Worm (Caenorhabditis elegans) whole organism, L2 larva: Measurements from ENCODE around the gene tofu-7.
"Not testable (repeated sequence)": the region's sequence is repeated elsewhere in the genome, so short reads cannot be mapped to it uniquely, and the experiment has no call there.

ENCODE experiments used
- C34F6.9 ChIP-seq: fragments of 150-350 bp; optimal IDR thresholded peaks from 2 replicates; lab custom pipeline; 2014; ENCODE audit warnings: missing biosample characterization, missing genetic modification characterization
- F13H6.1 ChIP-seq: sonication (generic microtip); optimal IDR thresholded peaks from 2 replicates; lab custom pipeline; 2016; ENCODE audit warnings: missing genetic modification characterization, missing compliant biosample characterization
- R02D3.7 ChIP-seq: fragments of 150-350 bp; optimal IDR thresholded peaks from 2 replicates; lab custom pipeline; 2014; ENCODE audit warnings: missing biosample characterization, missing genetic modification characterization
- Y55F3AM.14 ChIP-seq: fragments of 200-800 bp; sonication (Bioruptor generic); optimal IDR thresholded peaks from 2 replicates; lab custom pipeline; 2018; ENCODE audit warnings: mild to moderate bottlenecking, missing genetic modification characterization, missing compliant biosample characterization
- ZK546.5 ChIP-seq: sonication (generic microtip); optimal IDR thresholded peaks from 2 replicates; lab custom pipeline; 2017; ENCODE audit warnings: missing biosample characterization, missing genetic modification characterization
- alr-1 ChIP-seq: fragments of 150-350 bp; optimal IDR thresholded peaks from 2 replicates; lab custom pipeline; 2014; ENCODE audit warnings: missing biosample characterization, missing genetic modification characterization
- aly-2 ChIP-seq: fragments of 150-350 bp; optimal IDR thresholded peaks from 2 replicates; lab custom pipeline; 2014; ENCODE audit warnings: missing biosample characterization, missing genetic modification characterization
- ama-1 ChIP-seq: fragments of 150-350 bp; optimal IDR thresholded peaks from 2 replicates; lab custom pipeline; 2018; ENCODE audit warnings: inconsistent platforms
- blmp-1 ChIP-seq: sonication (generic microtip); optimal IDR thresholded peaks from 2 replicates; lab custom pipeline; 2017; ENCODE audit warnings: missing genetic modification characterization, mild to moderate bottlenecking, missing compliant biosample characterization, antibody characterized with exemption, moderate library complexity; ENCODE audit not compliant: insufficient read depth
- ceh-16 ChIP-seq: fragments of 150-350 bp; optimal IDR thresholded peaks from 2 replicates; lab custom pipeline; 2014; ENCODE audit warnings: missing biosample characterization, missing genetic modification characterization
- ceh-82 ChIP-seq: fragments of 150-350 bp; optimal IDR thresholded peaks from 2 replicates; lab custom pipeline; 2014; ENCODE audit warnings: missing biosample characterization, missing genetic modification characterization
- crh-2 ChIP-seq: sonication (generic microtip); optimal IDR thresholded peaks from 2 replicates; lab custom pipeline; 2017; ENCODE audit warnings: missing biosample characterization, missing genetic modification characterization
- dmd-4 ChIP-seq: sonication (generic microtip); optimal IDR thresholded peaks from 2 replicates; lab custom pipeline; 2017; ENCODE audit warnings: missing biosample characterization, missing genetic modification characterization
- egl-27 ChIP-seq: sonication (generic microtip); optimal IDR thresholded peaks from 3 replicates; lab custom pipeline; 2017; ENCODE audit warnings: missing biosample characterization, missing genetic modification reagents, missing genetic modification characterization
- elt-1 ChIP-seq: fragments of 150-350 bp; optimal IDR thresholded peaks from 2 replicates; lab custom pipeline; 2014; ENCODE audit warnings: missing biosample characterization, missing genetic modification characterization
- elt-3 ChIP-seq: sonication (generic microtip); optimal IDR thresholded peaks from 2 replicates; lab custom pipeline; 2017; ENCODE audit warnings: missing biosample characterization, missing genetic modification characterization
- fos-1 ChIP-seq: fragments of 150-350 bp; optimal IDR thresholded peaks from 2 replicates; lab custom pipeline; 2014; ENCODE audit warnings: missing biosample characterization, missing genetic modification characterization
- gmeb-1 ChIP-seq: fragments of 150-350 bp; optimal IDR thresholded peaks from 2 replicates; lab custom pipeline; 2014; ENCODE audit warnings: missing biosample characterization, missing genetic modification characterization
- lin-13 ChIP-seq: fragments of 150-350 bp; optimal IDR thresholded peaks from 2 replicates; lab custom pipeline; 2014; ENCODE audit warnings: missing biosample characterization, missing genetic modification reagents, missing genetic modification characterization
- lin-39 ChIP-seq: fragments of 150-350 bp; optimal IDR thresholded peaks from 2 replicates; lab custom pipeline; 2014; ENCODE audit warnings: missing biosample characterization, missing genetic modification reagents, missing genetic modification characterization
- lsy-2 ChIP-seq, 2 experiments: fragments of 150-350 bp in 1 of 2; sonication (generic microtip) in 1 of 2; optimal IDR thresholded peaks; 2 replicates each; lab custom pipeline; 2014 to 2017; ENCODE audit warnings: missing biosample characterization in 2 of 2, missing genetic modification characterization in 2 of 2
- mab-5 ChIP-seq: fragments of 150-350 bp; optimal IDR thresholded peaks from 2 replicates; lab custom pipeline; 2014; ENCODE audit warnings: missing biosample characterization, missing genetic modification characterization
- mbf-1 ChIP-seq: sonication (generic microtip); optimal IDR thresholded peaks from 2 replicates; lab custom pipeline; 2017; ENCODE audit warnings: missing biosample characterization, missing genetic modification characterization
- mdl-1 ChIP-seq, 2 experiments: fragments of 150-350 bp in 1 of 2; sonication (generic microtip) in 1 of 2; optimal IDR thresholded peaks; 2 replicates each; lab custom pipeline; 2017; ENCODE audit warnings: missing biosample characterization in 2 of 2, missing genetic modification characterization in 2 of 2
- nhr-10 ChIP-seq: sonication (generic microtip); optimal IDR thresholded peaks from 2 replicates; lab custom pipeline; 2017; ENCODE audit warnings: missing biosample characterization, missing genetic modification characterization
- nhr-12 ChIP-seq: fragments of 150-350 bp; optimal IDR thresholded peaks from 2 replicates; lab custom pipeline; 2014; ENCODE audit warnings: missing biosample characterization, missing genetic modification characterization
- nhr-21 ChIP-seq: fragments of 150-350 bp; optimal IDR thresholded peaks from 2 replicates; lab custom pipeline; 2014; ENCODE audit warnings: missing biosample characterization, missing genetic modification characterization
- nhr-23 ChIP-seq: fragments of 150-350 bp; optimal IDR thresholded peaks from 2 replicates; lab custom pipeline; 2014; ENCODE audit warnings: missing biosample characterization, missing genetic modification reagents, missing genetic modification characterization
- nhr-237 ChIP-seq: fragments of 150-350 bp; optimal IDR thresholded peaks from 2 replicates; lab custom pipeline; 2014; ENCODE audit warnings: missing biosample characterization, missing genetic modification characterization
- nhr-25 ChIP-seq: fragments of 150-350 bp; sonication (generic microtip); optimal IDR thresholded peaks from 3 replicates; lab custom pipeline; 2014; ENCODE audit warnings: missing biosample characterization, missing genetic modification characterization
- nhr-6 ChIP-seq: fragments of 150-350 bp; optimal IDR thresholded peaks from 2 replicates; lab custom pipeline; 2014; ENCODE audit warnings: missing biosample characterization, missing genetic modification characterization
- peb-1 ChIP-seq: fragments of 150-350 bp; optimal IDR thresholded peaks from 2 replicates; lab custom pipeline; 2014; ENCODE audit warnings: missing biosample characterization, missing genetic modification characterization
- sem-4 ChIP-seq: fragments of 150-350 bp; optimal IDR thresholded peaks from 2 replicates; lab custom pipeline; 2014; ENCODE audit warnings: missing biosample characterization, missing genetic modification reagents, missing genetic modification characterization
- skn-1 ChIP-seq: sonication (generic microtip); optimal IDR thresholded peaks from 2 replicates; lab custom pipeline; 2017; ENCODE audit warnings: missing biosample characterization, missing genetic modification characterization
- sma-9 ChIP-seq, 2 experiments: fragments of 150-350 bp in 1 of 2; sonication (generic microtip) in 1 of 2; optimal IDR thresholded peaks; 2 replicates each; lab custom pipeline; 2014 to 2016; ENCODE audit warnings: missing genetic modification characterization in 2 of 2, mild to moderate bottlenecking in 1 of 2, missing biosample characterization in 1 of 2, missing compliant biosample characterization in 1 of 2, missing genetic modification reagents in 1 of 2, moderate library complexity in 1 of 2
- snpc-4 ChIP-seq: fragments of 150-350 bp; optimal IDR thresholded peaks from 2 replicates; lab custom pipeline; 2014; ENCODE audit warnings: missing biosample characterization, missing genetic modification characterization
- unc-39 ChIP-seq: fragments of 150-350 bp; optimal IDR thresholded peaks from 2 replicates; lab custom pipeline; 2014; ENCODE audit warnings: missing biosample characterization, missing genetic modification characterization
- unc-55 ChIP-seq: fragments of 150-350 bp; sonication (generic microtip); optimal IDR thresholded peaks from 3 replicates; lab custom pipeline; 2014; ENCODE audit warnings: missing biosample characterization, missing genetic modification reagents, missing genetic modification characterization
- unc-62 ChIP-seq: fragments of 150-350 bp; optimal IDR thresholded peaks from 2 replicates; lab custom pipeline; 2014; ENCODE audit warnings: missing biosample characterization, missing genetic modification reagents, missing genetic modification characterization
- zag-1 ChIP-seq: fragments of 150-350 bp; optimal IDR thresholded peaks from 2 replicates; lab custom pipeline; 2014; ENCODE audit warnings: missing biosample characterization, missing genetic modification characterization
- ztf-1 ChIP-seq: fragments of 200-800 bp; sonication (Bioruptor generic); conservative IDR thresholded peaks from 2 replicates; pipeline ENCODE4 v1.3.6; 2022; ENCODE audit warnings: missing genetic modification characterization, missing compliant biosample characterization
- ztf-11 ChIP-seq: sonication (generic microtip); optimal IDR thresholded peaks from 2 replicates; lab custom pipeline; 2017; ENCODE audit warnings: missing biosample characterization, missing genetic modification characterization

tofu-7 gene

ce11 chrIII:7084908-7085307 lies at the start of gene tofu-7:
Gene tofu-7 (minus strand): TSS chrIII:7085018.
- no peak for TF ChIP-seq ama-1
- TF ChIP-seq R02D3.7 (tag; lab: Kevin White, UChicago), result no peak
- TF ChIP-seq unc-62 (GFP tag; lab: Kevin White, UChicago), result no peak
- TF ChIP-seq mbf-1 (tag; lab: Kevin White, UChicago), result no peak
- TF ChIP-seq unc-55, result no peak
- TF ChIP-seq nhr-21 (tag; lab: Kevin White, UChicago), result no peak
- TF ChIP-seq unc-39, result no peak
- TF ChIP-seq ceh-16 (tag; lab: Kevin White, UChicago), result no peak
- no peak for TF ChIP-seq nhr-25
- TF ChIP-seq gmeb-1 (tag; lab: Kevin White, UChicago), result no peak
- no peak for TF ChIP-seq skn-1 (tag; lab: Kevin White, UChicago)
- TF ChIP-seq nhr-6 (tag; lab: Kevin White, UChicago), result no peak
- no peak for TF ChIP-seq lsy-2 (tag; optimal IDR thresholded peaks at IDR 0.05; lab: Kevin White, UChicago)
- no peak for TF ChIP-seq ZK546.5 (tag; lab: Kevin White, UChicago)

- TF ChIP-seq aly-2 (tag; lab: Kevin White, UChicago) (no peak), nhr-12 (no peak), gmeb-1 (tag; lab: Kevin White, UChicago) (peak; percentile 7), C34F6.9 (tag; lab: Kevin White, UChicago) (peak; percentile 47), lsy-2 (tag; optimal IDR thresholded peaks at IDR 0.05; lab: Kevin White, UChicago) (peak in 1 of 2 experiments; percentile 35), nhr-23 (tag; lab: Kevin White, UChicago) (no peak), unc-55 (peak; percentile 55)
- TF ChIP-seq, all 48 proteins: peak for 4
These were observed 48.7 kb upstream of the tofu-7 start, which contains the start of the genes pot-1 and ggtb-1 for ce11 chrIII:7133559-7133958. Gene pot-1 (minus strand): TSS chrIII:7133678. Gene ggtb-1 (plus strand): TSS chrIII:7133766.

DNA sequence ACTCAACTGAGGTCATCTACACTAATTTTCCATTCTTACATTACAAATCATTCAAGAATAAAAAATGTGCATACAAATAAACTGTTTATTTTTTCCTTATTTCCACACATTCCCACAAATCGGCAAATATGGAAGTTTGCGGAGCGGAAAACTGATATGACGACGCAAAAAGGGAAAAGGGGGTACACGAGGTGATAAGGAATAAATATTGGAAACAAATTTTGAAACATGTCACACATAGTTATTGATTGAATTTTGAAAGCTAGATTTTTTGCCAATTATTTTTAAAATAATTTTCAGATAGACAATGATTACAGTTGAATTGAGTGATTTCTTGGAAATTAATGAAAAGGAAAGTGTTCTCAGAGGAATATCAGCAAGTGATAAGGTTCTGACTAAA lies 43.8 kb upstream of the tofu-7 start, which contains the start of gene viro-2:
Gene viro-2 (plus strand): TSS at position 301 of the 400 bp plus-strand sequence.
- TF ChIP-seq unc-55; dmd-4 (tag; lab: Kevin White, UChicago); nhr-237 (tag; lab: Kevin White, UChicago): not testable (repeated sequence)

ce11 chrIII:7124364-7124763 lies 39.5 kb upstream of the tofu-7 start, which contains the start of gene B0280.2:
Gene B0280.2 (plus strand): TSS chrIII:7124664.
- TF ChIP-seq ztf-11 (no peak), sem-4 (tag; lab: Kevin White, UChicago) (no peak), sma-9 (GFP tag; optimal IDR thresholded peaks at IDR 0.05; lab: Kevin White, UChicago) (no peak), sma-9 (tag; optimal IDR thresholded peaks at IDR 0.05; lab: Kevin White, UChicago) (no peak), ceh-82 (tag; lab: Kevin White, UChicago) (no peak), crh-2 (tag; lab: Kevin White, UChicago) (no peak), blmp-1 (tag; lab: Kevin White, UChicago) (no peak), C34F6.9 (tag; lab: Kevin White, UChicago) (no peak), aly-2 (tag; lab: Kevin White, UChicago) (no peak), nhr-21 (tag; lab: Kevin White, UChicago) (no peak)

DNA sequence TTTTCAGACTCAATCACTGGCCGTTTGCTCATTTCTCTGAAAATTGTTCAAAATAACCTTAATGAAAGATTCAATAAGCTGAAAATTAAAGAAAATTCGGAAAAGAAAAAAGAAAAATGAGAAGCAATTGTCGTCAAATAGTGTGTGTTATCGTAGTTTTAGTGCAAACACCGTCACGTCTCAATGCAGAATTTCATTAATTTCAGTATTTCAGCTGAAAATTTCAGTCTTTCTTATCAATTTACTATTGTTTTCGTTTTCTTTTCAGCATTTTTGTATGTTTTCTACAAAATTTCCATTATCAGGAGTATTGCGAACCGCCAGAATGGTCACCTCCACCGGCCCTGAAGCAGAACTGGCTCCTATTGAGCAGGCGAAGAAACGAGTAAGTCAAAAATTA lies 38.0 kb upstream of the tofu-7 start, which contains the start of the genes B0280.9 and rpia-1:
Gene B0280.9 (minus strand): TSS at position 36 of the 400 bp plus-strand sequence.
Gene rpia-1 (plus strand): TSS at position 269 of the 400 bp plus-strand sequence.
- TF ChIP-seq alr-1 (tag; lab: Kevin White, UChicago) (no peak), aly-2 (tag; lab: Kevin White, UChicago) (no peak), mab-5 (no peak), ZK546.5 (tag; lab: Kevin White, UChicago) (no peak), ceh-16 (tag; lab: Kevin White, UChicago) (no peak), Y55F3AM.14 (GFP tag; lab: Kevin White, UChicago) (no peak), unc-39 (no peak), unc-62 (GFP tag; lab: Kevin White, UChicago) (no peak), elt-1 (tag; lab: Kevin White, UChicago) (no peak), ama-1 (no peak), dmd-4 (tag; lab: Kevin White, UChicago) (no peak), F13H6.1 (tag; lab: Kevin White, UChicago) (peak; percentile 7), snpc-4 (tag; lab: Kevin White, UChicago) (no peak), mdl-1 (tag; optimal IDR thresholded peaks at IDR 0.05; lab: Kevin White, UChicago) (no peak), nhr-10 (no peak), nhr-237 (tag; lab: Kevin White, UChicago) (no peak), elt-3 (no peak), lin-13 (no peak), crh-2 (tag; lab: Kevin White, UChicago) (peak; percentile 33), C34F6.9 (tag; lab: Kevin White, UChicago) (peak; percentile 50), skn-1 (tag; lab: Kevin White, UChicago) (no peak), zag-1 (tag; lab: Kevin White, UChicago) (no peak), peb-1 (tag; lab: Kevin White, UChicago) (no peak), nhr-6 (tag; lab: Kevin White, UChicago) (no peak), lsy-2 (tag; optimal IDR thresholded peaks at IDR 0.05; lab: Kevin White, UChicago) (peak; percentile 81 to 95), fos-1 (no peak), egl-27 (tag; lab: Kevin White, UChicago) (no peak), unc-55 (peak; percentile 60), ztf-1 (GFP tag; lab: Robert Waterston, UW) (no peak), lin-39 (no peak), nhr-25 (no peak), mbf-1 (tag; lab: Kevin White, UChicago) (no peak), ztf-11 (no peak)
